Worm (Caenorhabditis elegans): ENCODE measurements around the gene ubh-1.

- TF ChIP-seq ama-1 (optimal IDR thresholded peaks at IDR 0.05), result no peak
- no peak for TF ChIP-seq ama-1 (GFP tag; optimal IDR thresholded peaks at IDR 0.05)
- TF ChIP-seq egrh-3 (GFP tag; IDR thresholded peaks at IDR 0.05), result no peak
- TF ChIP-seq lin-54 (GFP tag; optimal IDR thresholded peaks at IDR 0.05), result no peak
- TF ChIP-seq efl-1 (GFP tag; optimal IDR thresholded peaks at IDR 0.05), result no peak
- TF ChIP-seq athp-1 (tag; optimal IDR thresholded peaks at IDR 0.05), result no peak
- no peak for TF ChIP-seq nhr-27 (tag; optimal IDR thresholded peaks at IDR 0.05)
- TF ChIP-seq egl-18 (GFP tag; IDR thresholded peaks at IDR 0.05), result no peak
Measured at ce11 chrV:6464765-6465164, 46.4 kb downstream of the ubh-1 start, which contains the start of gene unc-83.
